Worm (Caenorhabditis elegans) whole organism, L2 larva: ENCODE results near the gene clc-7.

Experiments used
- C34F6.9 ChIP-seq: fragments of 150-350 bp; optimal IDR thresholded peaks from 2 replicates; lab custom pipeline; 2014; ENCODE audit warnings: missing biosample characterization, missing genetic modification characterization
- F13H6.1 ChIP-seq: sonication (generic microtip); optimal IDR thresholded peaks from 2 replicates; lab custom pipeline; 2016; ENCODE audit warnings: missing genetic modification characterization, missing compliant biosample characterization
- alr-1 ChIP-seq: fragments of 150-350 bp; optimal IDR thresholded peaks from 2 replicates; lab custom pipeline; 2014; ENCODE audit warnings: missing biosample characterization, missing genetic modification characterization
- aly-2 ChIP-seq: fragments of 150-350 bp; optimal IDR thresholded peaks from 2 replicates; lab custom pipeline; 2014; ENCODE audit warnings: missing biosample characterization, missing genetic modification characterization
- ama-1 ChIP-seq: fragments of 150-350 bp; optimal IDR thresholded peaks from 2 replicates; lab custom pipeline; 2018; ENCODE audit warnings: inconsistent platforms
- blmp-1 ChIP-seq: sonication (generic microtip); optimal IDR thresholded peaks from 2 replicates; lab custom pipeline; 2017; ENCODE audit warnings: missing genetic modification characterization, mild to moderate bottlenecking, missing compliant biosample characterization, antibody characterized with exemption, moderate library complexity; ENCODE audit not compliant: insufficient read depth
- ceh-16 ChIP-seq: fragments of 150-350 bp; optimal IDR thresholded peaks from 2 replicates; lab custom pipeline; 2014; ENCODE audit warnings: missing biosample characterization, missing genetic modification characterization
- ceh-82 ChIP-seq: fragments of 150-350 bp; optimal IDR thresholded peaks from 2 replicates; lab custom pipeline; 2014; ENCODE audit warnings: missing biosample characterization, missing genetic modification characterization
- crh-2 ChIP-seq: sonication (generic microtip); optimal IDR thresholded peaks from 2 replicates; lab custom pipeline; 2017; ENCODE audit warnings: missing biosample characterization, missing genetic modification characterization
- elt-1 ChIP-seq: fragments of 150-350 bp; optimal IDR thresholded peaks from 2 replicates; lab custom pipeline; 2014; ENCODE audit warnings: missing biosample characterization, missing genetic modification characterization
- elt-3 ChIP-seq: sonication (generic microtip); optimal IDR thresholded peaks from 2 replicates; lab custom pipeline; 2017; ENCODE audit warnings: missing biosample characterization, missing genetic modification characterization
- fos-1 ChIP-seq: fragments of 150-350 bp; optimal IDR thresholded peaks from 2 replicates; lab custom pipeline; 2014; ENCODE audit warnings: missing biosample characterization, missing genetic modification characterization
- lin-13 ChIP-seq: fragments of 150-350 bp; optimal IDR thresholded peaks from 2 replicates; lab custom pipeline; 2014; ENCODE audit warnings: missing biosample characterization, missing genetic modification reagents, missing genetic modification characterization
- lin-39 ChIP-seq: fragments of 150-350 bp; optimal IDR thresholded peaks from 2 replicates; lab custom pipeline; 2014; ENCODE audit warnings: missing biosample characterization, missing genetic modification reagents, missing genetic modification characterization
- mab-5 ChIP-seq: fragments of 150-350 bp; optimal IDR thresholded peaks from 2 replicates; lab custom pipeline; 2014; ENCODE audit warnings: missing biosample characterization, missing genetic modification characterization
- mbf-1 ChIP-seq: sonication (generic microtip); optimal IDR thresholded peaks from 2 replicates; lab custom pipeline; 2017; ENCODE audit warnings: missing biosample characterization, missing genetic modification characterization
- mdl-1 ChIP-seq, 2 experiments: fragments of 150-350 bp in 1 of 2; sonication (generic microtip) in 1 of 2; optimal IDR thresholded peaks; 2 replicates each; lab custom pipeline; 2017; ENCODE audit warnings: missing biosample characterization in 2 of 2, missing genetic modification characterization in 2 of 2
- nhr-10 ChIP-seq: sonication (generic microtip); optimal IDR thresholded peaks from 2 replicates; lab custom pipeline; 2017; ENCODE audit warnings: missing biosample characterization, missing genetic modification characterization
- nhr-11 ChIP-seq: fragments of 150-350 bp; optimal IDR thresholded peaks from 2 replicates; lab custom pipeline; 2014; ENCODE audit warnings: missing biosample characterization, missing genetic modification characterization
- nhr-12 ChIP-seq: fragments of 150-350 bp; optimal IDR thresholded peaks from 2 replicates; lab custom pipeline; 2014; ENCODE audit warnings: missing biosample characterization, missing genetic modification characterization
- nhr-129 ChIP-seq: fragments of 150-350 bp; optimal IDR thresholded peaks from 2 replicates; lab custom pipeline; 2014; ENCODE audit warnings: missing biosample characterization, missing genetic modification characterization
- nhr-21 ChIP-seq: fragments of 150-350 bp; optimal IDR thresholded peaks from 2 replicates; lab custom pipeline; 2014; ENCODE audit warnings: missing biosample characterization, missing genetic modification characterization
- nhr-23 ChIP-seq: fragments of 150-350 bp; optimal IDR thresholded peaks from 2 replicates; lab custom pipeline; 2014; ENCODE audit warnings: missing biosample characterization, missing genetic modification reagents, missing genetic modification characterization
- nhr-237 ChIP-seq: fragments of 150-350 bp; optimal IDR thresholded peaks from 2 replicates; lab custom pipeline; 2014; ENCODE audit warnings: missing biosample characterization, missing genetic modification characterization
- nhr-77 ChIP-seq: fragments of 150-350 bp; optimal IDR thresholded peaks from 2 replicates; lab custom pipeline; 2014; ENCODE audit warnings: missing biosample characterization, missing genetic modification characterization
- sem-4 ChIP-seq: fragments of 150-350 bp; optimal IDR thresholded peaks from 2 replicates; lab custom pipeline; 2014; ENCODE audit warnings: missing biosample characterization, missing genetic modification reagents, missing genetic modification characterization
- skn-1 ChIP-seq: sonication (generic microtip); optimal IDR thresholded peaks from 2 replicates; lab custom pipeline; 2017; ENCODE audit warnings: missing biosample characterization, missing genetic modification characterization
- sma-3 ChIP-seq: sonication (generic microtip); optimal IDR thresholded peaks from 2 replicates; lab custom pipeline; 2016; ENCODE audit warnings: missing genetic modification reagents, missing genetic modification characterization, missing compliant biosample characterization
- sma-9 ChIP-seq, 2 experiments: fragments of 150-350 bp in 1 of 2; sonication (generic microtip) in 1 of 2; optimal IDR thresholded peaks; 2 replicates each; lab custom pipeline; 2014 to 2016; ENCODE audit warnings: missing genetic modification characterization in 2 of 2, mild to moderate bottlenecking in 1 of 2, missing biosample characterization in 1 of 2, missing compliant biosample characterization in 1 of 2, missing genetic modification reagents in 1 of 2, moderate library complexity in 1 of 2
- snpc-4 ChIP-seq: fragments of 150-350 bp; optimal IDR thresholded peaks from 2 replicates; lab custom pipeline; 2014; ENCODE audit warnings: missing biosample characterization, missing genetic modification characterization
- unc-39 ChIP-seq: fragments of 150-350 bp; optimal IDR thresholded peaks from 2 replicates; lab custom pipeline; 2014; ENCODE audit warnings: missing biosample characterization, missing genetic modification characterization
- unc-55 ChIP-seq: fragments of 150-350 bp; sonication (generic microtip); optimal IDR thresholded peaks from 3 replicates; lab custom pipeline; 2014; ENCODE audit warnings: missing biosample characterization, missing genetic modification reagents, missing genetic modification characterization
- unc-62 ChIP-seq: fragments of 150-350 bp; optimal IDR thresholded peaks from 2 replicates; lab custom pipeline; 2014; ENCODE audit warnings: missing biosample characterization, missing genetic modification reagents, missing genetic modification characterization
- zag-1 ChIP-seq: fragments of 150-350 bp; optimal IDR thresholded peaks from 2 replicates; lab custom pipeline; 2014; ENCODE audit warnings: missing biosample characterization, missing genetic modification characterization
- ztf-1 ChIP-seq: fragments of 200-800 bp; sonication (Bioruptor generic); conservative IDR thresholded peaks from 2 replicates; pipeline ENCODE4 v1.3.6; 2022; ENCODE audit warnings: missing genetic modification characterization, missing compliant biosample characterization
- ztf-11 ChIP-seq: sonication (generic microtip); optimal IDR thresholded peaks from 2 replicates; lab custom pipeline; 2017; ENCODE audit warnings: missing biosample characterization, missing genetic modification characterization

The clc-7 gene

ce11 chrX:5096967-5097366 is 29.1 kb downstream of the clc-7 start, which contains the start of gene acn-1:
Gene acn-1 (minus strand): TSS chrX:5097067.
- no peak for TF ChIP-seq alr-1 (tag; lab: Kevin White, UChicago)
- TF ChIP-seq F13H6.1 (tag; lab: Kevin White, UChicago): no peak
- TF ChIP-seq lin-39 (tag; lab: Kevin White, UChicago): no peak
- no peak for TF ChIP-seq crh-2
- no peak for TF ChIP-seq nhr-23 (tag; lab: Kevin White, UChicago)
- no peak for TF ChIP-seq sma-3 (GFP tag; lab: Kevin White, UChicago)
- no peak for TF ChIP-seq snpc-4
- TF ChIP-seq ztf-11 (tag; lab: Kevin White, UChicago): no peak
- no peak for TF ChIP-seq blmp-1 (tag; lab: Kevin White, UChicago)

- no peak for TF ChIP-seq F13H6.1 (tag; lab: Kevin White, UChicago)
- TF ChIP-seq elt-1 (tag; lab: Kevin White, UChicago): peak; percentile 23
- peak; percentile 29 for TF ChIP-seq nhr-21 (tag; lab: Kevin White, UChicago)
- no peak for TF ChIP-seq nhr-11 (tag; lab: Kevin White, UChicago)
- no peak for TF ChIP-seq fos-1 (tag; lab: Kevin White, UChicago)
- no peak for TF ChIP-seq lin-39 (tag; lab: Kevin White, UChicago)
- peak; percentile 39 for TF ChIP-seq blmp-1 (tag; lab: Kevin White, UChicago)
Observed at ce11 chrX:5098935-5099334, 31.0 kb downstream of the clc-7 start.

- TF ChIP-seq sem-4 (tag; lab: Kevin White, UChicago) (no peak), unc-39 (no peak), elt-3 (tag; lab: Kevin White, UChicago) (no peak), nhr-237 (tag; lab: Kevin White, UChicago) (no peak), blmp-1 (tag; lab: Kevin White, UChicago) (no peak), ceh-16 (tag; lab: Kevin White, UChicago) (no peak), mab-5 (tag; lab: Kevin White, UChicago) (no peak), aly-2 (tag; lab: Kevin White, UChicago) (no peak), C34F6.9 (no peak), unc-55 (no peak)
Observed at ce11 chrX:5100738-5101379, 33.0 kb downstream of the clc-7 start, which contains the start of gene vit-2. Gene vit-2 (plus strand): TSS chrX:5101042.

ce11 chrX:5102338-5102737 is 34.4 kb downstream of the clc-7 start:
- TF ChIP-seq lin-13 (GFP tag; lab: Kevin White, UChicago): no peak
- no peak for TF ChIP-seq sma-9 (GFP tag; optimal IDR thresholded peaks at IDR 0.05; lab: Kevin White, UChicago)
- TF ChIP-seq sma-9 (tag; optimal IDR thresholded peaks at IDR 0.05; lab: Kevin White, UChicago): no peak
- no peak for TF ChIP-seq nhr-77 (tag; lab: Kevin White, UChicago)
- TF ChIP-seq elt-1 (tag; lab: Kevin White, UChicago): no peak
- no peak for TF ChIP-seq skn-1 (tag; lab: Kevin White, UChicago)
- no peak for TF ChIP-seq nhr-10 (tag; lab: Kevin White, UChicago)
- no peak for TF ChIP-seq ama-1
- no peak for TF ChIP-seq snpc-4
- TF ChIP-seq C34F6.9: no peak
- TF ChIP-seq mbf-1 (tag; lab: Kevin White, UChicago): no peak
- TF ChIP-seq ceh-82 (tag; lab: Kevin White, UChicago): no peak

- TF ChIP-seq nhr-12 (tag; lab: Kevin White, UChicago): no peak
- no peak for TF ChIP-seq zag-1 (tag; lab: Kevin White, UChicago)
- no peak for TF ChIP-seq alr-1 (tag; lab: Kevin White, UChicago)
- no peak for TF ChIP-seq fos-1 (tag; lab: Kevin White, UChicago)
- TF ChIP-seq mdl-1 (tag; optimal IDR thresholded peaks at IDR 0.05; lab: Kevin White, UChicago): no peak
- no peak for TF ChIP-seq lin-13 (GFP tag; lab: Kevin White, UChicago)
- TF ChIP-seq lin-39 (tag; lab: Kevin White, UChicago): no peak
- TF ChIP-seq nhr-129: no peak
- TF ChIP-seq elt-1 (tag; lab: Kevin White, UChicago): no peak
- TF ChIP-seq F13H6.1 (tag; lab: Kevin White, UChicago): no peak
- TF ChIP-seq ztf-1 (GFP tag; lab: Robert Waterston, UW): no peak
- TF ChIP-seq ceh-16 (tag; lab: Kevin White, UChicago): no peak
- no peak for TF ChIP-seq aly-2 (tag; lab: Kevin White, UChicago)
- no peak for TF ChIP-seq unc-62 (GFP tag; lab: Kevin White, UChicago)
- TF ChIP-seq nhr-21 (tag; lab: Kevin White, UChicago): no peak
- TF ChIP-seq C34F6.9: no peak
- TF ChIP-seq nhr-237 (tag; lab: Kevin White, UChicago): no peak
- no peak for TF ChIP-seq skn-1 (tag; lab: Kevin White, UChicago)
- no peak for TF ChIP-seq nhr-23 (tag; lab: Kevin White, UChicago)
Observed at ce11 chrX:5103422-5103821, 35.5 kb downstream of the clc-7 start.
